Worm (Caenorhabditis elegans) whole organism, L4/young adult: ENCODE data around the gene C16A11.4.

Experiments used
- W03F9.2 ChIP-seq: fragments of 150-350 bp; optimal IDR thresholded peaks from 2 replicates; lab custom pipeline; 2014; ENCODE audit warnings: missing biosample characterization, missing genetic modification characterization
- dao-5 ChIP-seq: sonication (generic microtip); optimal IDR thresholded peaks from 2 replicates; lab custom pipeline; 2016; ENCODE audit warnings: missing genotype, missing genetic modification characterization, moderate library complexity, missing compliant biosample characterization
- him-1 ChIP-seq: sonication (generic microtip); optimal IDR thresholded peaks from 2 replicates; lab custom pipeline; 2016; ENCODE audit warnings: missing genotype, missing genetic modification reagents, missing genetic modification characterization, missing compliant biosample characterization

Gene C16A11.4

DNA sequence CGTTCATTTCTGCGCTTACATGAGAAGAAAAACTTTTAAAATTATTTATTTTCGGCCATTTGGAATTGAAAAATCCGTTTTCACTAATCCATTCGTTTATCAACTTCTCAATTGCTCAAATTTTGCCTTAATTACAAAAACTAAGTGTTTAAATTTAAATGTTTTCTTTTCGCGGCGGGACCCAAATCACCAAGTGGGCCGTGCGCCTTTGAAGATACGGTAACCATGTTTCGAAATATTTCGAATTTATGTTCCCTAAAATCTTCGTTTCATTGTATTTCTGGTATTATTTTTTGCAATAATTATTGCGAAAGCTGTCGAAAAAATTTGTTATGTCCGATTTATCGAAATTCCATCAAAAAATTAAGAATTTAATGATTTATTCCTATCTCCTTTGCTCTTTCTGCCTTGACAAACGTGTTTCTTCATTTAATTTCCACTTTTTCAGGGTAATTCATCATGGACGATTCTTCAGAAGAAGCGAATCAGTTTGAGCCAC, at the start of gene C16A11.4:
TSS of gene C16A11.4 (plus strand) at position 449 of the 499 bp plus-strand sequence.
- TF ChIP-seq dao-5 (tag; lab: Kevin White, UChicago) (no peak), him-1 (tag; lab: Kevin White, UChicago) (no peak), W03F9.2 (tag; lab: Kevin White, UChicago) (no peak)

DNA sequence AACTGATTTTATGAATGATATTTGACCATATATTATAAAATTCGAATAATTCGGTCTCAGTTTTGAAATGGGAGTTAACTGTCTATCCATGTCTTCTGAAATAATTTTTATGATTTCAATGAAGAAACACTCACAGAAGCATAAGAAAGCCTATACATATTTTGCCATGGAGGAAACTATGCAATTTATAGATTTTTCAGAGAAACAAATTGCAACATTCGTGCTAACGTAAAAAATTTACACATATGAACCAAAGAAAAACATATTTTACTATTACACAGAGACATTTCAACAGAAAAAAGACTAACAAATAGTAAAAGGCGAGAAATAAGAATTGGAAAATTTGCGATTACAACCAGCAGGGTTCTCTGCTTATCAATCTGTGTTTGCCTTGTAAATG, 48.0 kb upstream of the C16A11.4 start, which contains the start of gene R03H10.7:
TSS of gene R03H10.7 (minus strand) at position 101 of the 400 bp plus-strand sequence.
- TF ChIP-seq W03F9.2 (tag; lab: Kevin White, UChicago), result no peak

DNA sequence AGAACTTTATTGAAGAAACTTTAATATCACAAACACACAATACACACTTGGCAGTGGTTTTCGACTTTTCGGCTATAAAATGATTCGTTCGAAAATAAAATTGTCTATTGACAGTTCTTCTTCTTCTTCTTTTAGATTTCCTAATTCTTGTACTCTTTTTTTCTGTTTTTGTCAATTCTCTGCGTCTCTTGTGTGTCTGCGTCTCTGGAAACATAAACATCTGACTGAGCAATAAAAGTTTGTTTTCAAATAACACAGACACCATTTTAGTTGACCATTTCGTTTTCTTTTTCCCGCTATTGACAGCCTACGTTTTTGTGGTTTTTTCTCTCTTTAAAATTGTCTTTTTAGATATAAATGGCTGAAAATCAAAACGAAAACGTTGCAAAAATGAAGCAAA, 46.9 kb upstream of the C16A11.4 start, which contains the start of gene R03H10.1:
TSS of gene R03H10.1 (plus strand) at position 352 of the 400 bp plus-strand sequence.
- TF ChIP-seq him-1 (tag; lab: Kevin White, UChicago) (no peak), W03F9.2 (tag; lab: Kevin White, UChicago) (no peak), dao-5 (tag; lab: Kevin White, UChicago) (no peak)

DNA sequence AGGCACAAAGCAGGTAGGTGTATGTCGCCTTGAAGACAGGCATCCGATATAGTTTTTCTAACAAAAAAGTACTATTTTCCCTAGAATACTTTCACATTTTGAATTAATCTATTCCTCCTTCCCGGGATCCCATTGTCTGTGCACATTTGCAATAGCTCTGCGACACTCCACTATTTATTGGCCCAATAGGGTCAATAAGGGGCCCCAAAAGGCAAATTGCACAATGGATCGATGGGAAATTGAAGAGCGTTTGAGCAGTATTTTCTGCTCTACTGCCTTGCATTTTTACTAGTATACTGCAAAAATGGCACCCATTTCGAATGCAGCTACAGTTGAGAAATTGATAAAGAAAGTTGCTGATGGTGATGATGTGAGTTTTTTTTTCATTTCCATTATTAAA, 44.5 kb upstream of the C16A11.4 start, which contains the start of gene R03H10.11:
TSS of gene R03H10.11 (plus strand) at position 301 of the 400 bp plus-strand sequence.
- TF ChIP-seq dao-5 (tag; lab: Kevin White, UChicago) (no peak), W03F9.2 (tag; lab: Kevin White, UChicago) (no peak)

DNA sequence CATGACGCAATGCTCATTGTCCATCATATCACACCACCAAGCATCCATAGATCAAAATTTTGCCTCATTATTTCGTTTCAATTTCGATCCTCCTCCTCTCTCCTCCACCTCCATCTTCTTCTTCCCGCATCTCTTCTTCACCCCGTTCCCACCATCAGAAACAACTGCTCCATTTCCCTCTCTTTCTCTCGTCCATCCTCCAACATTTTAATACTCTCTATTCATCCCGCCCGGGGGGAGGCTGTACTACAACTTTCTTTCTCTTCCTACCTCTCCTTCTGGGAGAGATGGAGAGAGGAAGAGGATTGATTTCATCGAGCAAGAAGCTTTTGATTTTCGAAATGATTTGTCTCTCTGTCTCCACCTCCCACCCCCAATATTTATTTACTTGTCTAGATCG, 42.9 kb upstream of the C16A11.4 start:
- TF ChIP-seq W03F9.2 (tag; lab: Kevin White, UChicago), result no peak
- no peak for TF ChIP-seq dao-5 (tag; lab: Kevin White, UChicago)
- TF ChIP-seq him-1 (tag; lab: Kevin White, UChicago), result no peak

DNA sequence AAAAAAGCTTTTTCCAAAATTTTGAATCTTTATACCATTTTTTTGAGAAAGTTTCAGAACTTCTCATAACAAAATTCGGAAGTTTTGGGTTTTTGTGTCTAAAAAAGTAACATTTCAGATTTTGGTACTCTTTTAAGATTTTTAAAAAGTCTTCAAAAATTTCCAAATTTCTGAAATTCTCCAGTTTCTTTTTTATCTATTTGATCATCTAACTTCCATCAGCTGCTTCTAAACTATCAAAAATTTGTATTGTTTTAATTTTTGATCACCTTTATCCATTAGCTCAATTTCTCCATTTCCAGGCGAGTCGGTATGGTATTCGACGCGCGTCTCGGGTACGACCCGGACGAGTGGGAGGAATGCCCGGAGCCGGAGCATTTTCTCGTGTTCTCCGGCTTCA, 40.5 kb upstream of the C16A11.4 start, which contains the start of gene cpna-1:
TSS of gene cpna-1 (plus strand) at position 301 of the 400 bp plus-strand sequence.
- TF ChIP-seq W03F9.2 (tag; lab: Kevin White, UChicago), result no peak
- no peak for TF ChIP-seq dao-5 (tag; lab: Kevin White, UChicago)
- no peak for TF ChIP-seq him-1 (tag; lab: Kevin White, UChicago)

DNA sequence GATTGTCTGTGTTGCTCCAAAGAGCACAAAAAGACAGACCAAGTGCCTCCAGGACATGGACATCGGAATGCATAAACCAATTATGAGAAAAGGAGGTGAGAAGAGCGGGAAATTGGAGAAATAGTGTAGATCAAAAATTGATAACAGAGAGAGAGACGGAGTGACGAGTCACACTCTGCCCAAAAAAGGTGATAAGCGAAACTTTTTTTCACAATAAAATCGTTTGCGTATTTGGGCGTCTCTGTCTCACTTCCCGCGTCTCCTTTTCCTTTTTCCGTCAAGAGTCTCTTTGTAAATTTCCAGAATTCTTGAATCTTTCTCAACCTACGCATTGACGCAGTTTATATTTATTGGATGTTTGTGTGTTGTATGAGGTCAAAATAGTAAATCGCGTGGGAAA, 32.7 kb upstream of the C16A11.4 start, which contains the start of gene mth-2:
TSS of gene mth-2 (minus strand) at position 188 of the 400 bp plus-strand sequence.
- TF ChIP-seq dao-5 (tag; lab: Kevin White, UChicago) (no peak), W03F9.2 (tag; lab: Kevin White, UChicago) (no peak), him-1 (tag; lab: Kevin White, UChicago) (no peak)

DNA sequence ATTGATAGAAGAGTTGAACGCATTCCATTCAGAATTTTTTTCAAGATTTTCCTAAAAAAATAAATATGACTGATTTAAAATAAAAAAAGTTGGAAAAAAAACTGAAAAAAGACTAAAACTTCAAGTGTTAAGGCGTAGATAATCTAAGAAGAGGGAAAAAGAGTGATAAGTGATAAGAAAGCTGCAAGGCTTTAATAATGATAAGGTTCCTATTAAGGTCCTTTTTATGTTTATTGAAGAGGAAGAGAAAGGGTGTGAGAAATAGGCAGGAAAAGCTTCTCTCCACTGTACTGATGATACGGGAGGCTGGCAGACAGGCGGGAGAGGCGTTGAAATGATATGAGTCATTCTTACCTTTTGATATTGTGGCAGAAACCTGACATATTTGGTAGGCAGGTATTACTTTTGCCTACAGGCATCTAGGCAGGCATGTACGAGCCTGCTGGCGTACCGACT, 23.1 kb upstream of the C16A11.4 start, which contains the start of gene mth-1:
TSS of gene mth-1 (minus strand) at position 51 of the 456 bp plus-strand sequence.
- TF ChIP-seq dao-5 (tag; lab: Kevin White, UChicago) (no peak), him-1 (tag; lab: Kevin White, UChicago) (no peak), W03F9.2 (tag; lab: Kevin White, UChicago) (no peak)

DNA sequence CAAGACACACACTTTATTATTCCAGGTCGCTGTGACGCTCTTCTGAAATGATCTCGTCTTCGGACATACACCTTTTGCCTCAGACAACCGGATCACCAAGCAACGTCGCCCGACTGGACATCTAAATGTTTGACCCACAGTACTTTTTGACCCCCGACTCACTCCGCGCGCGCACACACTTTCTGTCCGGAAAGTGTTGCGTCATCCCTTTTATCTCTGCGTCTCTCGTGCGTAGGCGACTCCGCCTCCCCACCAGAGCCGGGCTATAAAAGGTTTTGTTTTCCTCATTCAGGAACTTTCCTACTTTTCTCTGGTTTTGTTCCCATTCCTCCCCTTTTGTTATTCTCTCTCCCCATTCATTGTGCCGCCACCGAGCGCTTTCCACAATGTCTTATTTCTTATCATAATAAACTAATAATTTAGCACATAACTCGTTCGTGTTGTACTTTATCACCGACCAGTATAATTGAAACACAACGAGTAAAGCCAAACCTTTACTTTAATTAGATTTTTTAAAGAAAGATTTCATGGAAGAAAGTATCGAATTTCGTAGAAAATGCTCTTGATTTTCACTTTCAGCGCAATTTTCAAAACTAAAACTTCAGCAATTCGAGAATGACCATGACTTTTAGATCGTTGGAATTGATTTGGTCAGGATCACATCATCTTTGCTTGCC, 17.6 kb upstream of the C16A11.4 start, which contains the start of gene F31D5.6:
TSS of gene F31D5.6 (plus strand) at position 627 of the 677 bp plus-strand sequence.
- no peak for TF ChIP-seq W03F9.2 (tag; lab: Kevin White, UChicago)
- TF ChIP-seq dao-5 (tag; lab: Kevin White, UChicago), result no peak
- no peak for TF ChIP-seq him-1 (tag; lab: Kevin White, UChicago)

DNA sequence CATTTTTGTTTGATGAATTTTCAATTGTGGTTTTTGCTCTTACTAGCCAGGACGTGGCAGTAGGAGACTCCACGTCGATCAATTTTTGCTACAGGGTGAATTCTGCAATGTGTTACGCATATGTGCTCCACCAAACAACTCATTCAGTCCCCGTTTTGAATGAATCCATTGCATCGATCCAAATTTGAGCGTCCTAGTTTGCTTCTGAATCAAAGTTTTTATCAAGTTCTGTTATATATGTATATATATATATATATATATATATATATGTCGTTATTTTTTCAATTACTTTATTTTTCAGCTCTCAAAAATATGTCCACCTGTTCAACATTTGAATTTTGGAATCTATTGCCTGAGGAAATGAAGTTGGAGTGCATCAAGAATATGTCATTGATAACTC, 15.7 kb upstream of the C16A11.4 start, which contains the start of gene F31D5.7:
TSS of gene F31D5.7 (plus strand) at position 301 of the 400 bp plus-strand sequence.
- no peak for TF ChIP-seq him-1 (tag; lab: Kevin White, UChicago)
- TF ChIP-seq W03F9.2 (tag; lab: Kevin White, UChicago), result no peak
- no peak for TF ChIP-seq dao-5 (tag; lab: Kevin White, UChicago)

DNA sequence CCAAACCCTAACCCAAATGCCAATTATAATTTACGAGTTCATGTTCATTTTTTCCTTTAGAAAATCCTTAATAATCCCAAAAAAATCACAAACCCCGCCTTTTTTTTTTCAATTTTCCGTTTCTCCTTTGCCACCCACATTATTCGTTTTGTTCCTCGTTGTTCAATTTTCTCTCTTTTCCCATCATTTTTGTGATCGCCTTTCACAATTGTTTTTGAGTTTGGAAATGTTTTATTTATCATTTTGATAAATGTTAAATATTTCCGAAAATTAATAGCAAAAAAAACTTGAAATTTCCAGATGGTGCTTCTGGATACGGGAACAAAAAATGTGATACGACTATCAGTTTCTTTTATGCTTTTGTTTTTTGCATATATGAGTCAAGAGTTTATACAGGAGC, 11.5 kb upstream of the C16A11.4 start, which contains the start of gene F31D5.2:
TSS of gene F31D5.2 (plus strand) at position 301 of the 400 bp plus-strand sequence.
- TF ChIP-seq dao-5 (tag; lab: Kevin White, UChicago), result no peak
- no peak for TF ChIP-seq W03F9.2 (tag; lab: Kevin White, UChicago)
- no peak for TF ChIP-seq him-1 (tag; lab: Kevin White, UChicago)

DNA sequence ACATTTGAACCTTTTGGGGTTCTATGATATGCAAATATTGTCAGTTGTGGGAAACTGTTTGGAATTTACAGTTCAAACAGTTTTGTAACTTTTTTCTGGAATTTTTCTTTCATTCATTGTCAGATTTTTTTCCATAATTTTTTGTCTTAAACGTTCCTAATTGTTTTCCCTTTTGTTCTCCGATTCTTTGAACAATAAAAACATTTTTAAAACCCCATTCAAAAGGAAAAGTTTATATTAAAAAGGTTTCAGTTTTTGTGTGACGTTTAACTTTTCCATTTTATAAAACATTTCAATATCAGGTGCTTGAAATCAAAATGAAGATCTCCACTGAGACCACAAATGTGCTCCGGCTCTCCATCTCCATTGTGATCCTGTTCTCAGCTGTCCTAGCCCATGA, 7.8 kb upstream of the C16A11.4 start, which contains the start of gene F31D5.1:
TSS of gene F31D5.1 (plus strand) at position 301 of the 400 bp plus-strand sequence.
- no peak for TF ChIP-seq W03F9.2 (tag; lab: Kevin White, UChicago)
- no peak for TF ChIP-seq dao-5 (tag; lab: Kevin White, UChicago)
- no peak for TF ChIP-seq him-1 (tag; lab: Kevin White, UChicago)

DNA sequence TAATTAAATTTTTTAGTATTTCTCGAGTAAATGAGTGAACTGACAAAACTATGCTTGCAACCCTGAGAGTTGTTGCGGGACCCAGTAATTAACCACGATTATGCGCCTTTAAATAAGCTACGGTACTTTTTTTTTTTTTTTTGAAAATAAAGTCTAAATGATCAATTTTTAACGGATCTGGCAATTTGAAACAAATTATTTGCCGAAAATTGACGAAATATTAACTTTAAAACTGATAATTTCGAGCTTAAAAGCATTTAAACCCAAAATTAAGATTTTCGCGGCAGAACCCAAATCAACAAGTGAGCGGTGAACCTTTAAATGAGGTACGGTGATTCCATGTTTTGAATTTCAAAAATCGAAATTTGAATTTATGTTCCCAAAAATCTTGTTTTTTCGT, 4.4 kb upstream of the C16A11.4 start:
- no peak for TF ChIP-seq W03F9.2 (tag; lab: Kevin White, UChicago)
- TF ChIP-seq dao-5 (tag; lab: Kevin White, UChicago), result no peak
- TF ChIP-seq him-1 (tag; lab: Kevin White, UChicago), result no peak
